Fruit fly (Drosophila melanogaster) S2 (cell line): ENCODE measurements around the gene Mur29B.

Source experiments
- CG8478 ChIP-seq: fragments of >200 bp; optimal IDR thresholded peaks from 2 replicates; lab custom pipeline; 2018
- CTCF ChIP-seq, 2 experiments: fragments of >200 bp; optimal IDR thresholded peaks; 2 replicates each; lab custom pipeline; 2018

Gene Mur29B

DNA sequence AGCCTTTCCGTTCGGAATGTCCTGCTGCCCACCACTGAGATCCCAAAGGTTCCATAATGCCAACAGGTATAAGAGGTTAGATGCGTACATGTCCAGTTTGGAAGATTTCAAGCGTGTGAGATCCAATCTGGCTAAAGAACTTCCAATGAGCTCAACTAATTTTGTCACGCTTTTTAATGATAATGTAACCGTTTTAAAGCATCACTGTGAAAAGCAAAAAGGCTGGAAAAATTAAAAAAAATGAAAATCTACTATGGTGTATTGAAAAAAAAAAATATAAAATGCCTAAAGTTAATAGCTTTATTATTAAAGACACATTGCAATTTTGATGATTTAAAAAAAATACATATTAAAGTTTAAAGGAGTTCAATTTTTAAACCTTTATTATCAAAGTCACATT is 41.1 kb downstream of the Mur29B start, which contains the start of gene Acp29AB:
Gene Acp29AB (minus strand): TSS at position 101 of the 400 bp plus-strand sequence.
- TF ChIP-seq CTCF (optimal IDR thresholded peaks at IDR 0.05; lab: Kevin White, UChicago), result no peak
- TF ChIP-seq CG8478 (lab: Kevin White, UChicago), result no peak

DNA sequence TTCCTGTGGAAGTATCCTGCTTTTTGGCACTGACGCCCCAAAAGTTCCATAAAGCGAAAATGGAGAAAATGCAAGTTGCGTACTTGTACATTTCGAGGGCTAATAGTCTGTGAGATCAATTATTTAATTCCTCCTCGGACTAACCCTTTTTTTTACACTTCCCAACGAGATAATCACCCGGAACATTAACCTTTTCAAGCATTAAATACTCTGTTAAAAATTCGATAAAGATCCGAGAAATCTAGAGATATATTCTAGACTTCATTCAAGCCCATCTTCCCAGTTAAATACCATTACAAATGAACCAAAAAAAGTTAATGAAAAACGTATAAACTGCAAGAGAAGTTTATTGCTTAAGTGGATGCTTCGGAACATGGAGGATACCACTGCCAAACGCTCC is 42.2 kb downstream of the Mur29B start, which contains the start of gene lectin-29Ca:
Gene lectin-29Ca (minus strand): TSS at position 101 of the 400 bp plus-strand sequence.
- TF ChIP-seq CG8478 (lab: Kevin White, UChicago), result no peak

DNA sequence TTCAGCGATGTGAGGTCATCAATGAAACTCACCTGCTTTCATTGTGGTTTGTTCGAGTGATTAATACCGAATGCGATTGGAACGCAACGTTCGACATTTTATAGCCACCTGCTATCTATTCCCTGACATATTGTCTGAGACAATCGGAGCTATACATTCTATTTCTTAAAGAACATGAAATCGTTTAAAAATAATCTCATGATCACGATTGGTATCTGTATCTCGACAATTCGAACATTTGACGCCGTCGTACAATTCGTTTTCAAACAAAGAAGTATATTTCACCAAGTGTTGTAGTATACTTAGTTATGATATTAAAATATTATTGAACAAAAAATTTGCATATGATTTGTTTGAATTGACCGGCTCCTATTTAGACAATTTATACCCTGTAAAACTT is 42.9 kb downstream of the Mur29B start, which contains the start of gene Peritrophin-15b:
Gene Peritrophin-15b (minus strand): TSS at position 101 of the 400 bp plus-strand sequence.
- TF ChIP-seq CTCF (optimal IDR thresholded peaks at IDR 0.05; lab: Kevin White, UChicago) (no peak), CG8478 (lab: Kevin White, UChicago) (no peak)

DNA sequence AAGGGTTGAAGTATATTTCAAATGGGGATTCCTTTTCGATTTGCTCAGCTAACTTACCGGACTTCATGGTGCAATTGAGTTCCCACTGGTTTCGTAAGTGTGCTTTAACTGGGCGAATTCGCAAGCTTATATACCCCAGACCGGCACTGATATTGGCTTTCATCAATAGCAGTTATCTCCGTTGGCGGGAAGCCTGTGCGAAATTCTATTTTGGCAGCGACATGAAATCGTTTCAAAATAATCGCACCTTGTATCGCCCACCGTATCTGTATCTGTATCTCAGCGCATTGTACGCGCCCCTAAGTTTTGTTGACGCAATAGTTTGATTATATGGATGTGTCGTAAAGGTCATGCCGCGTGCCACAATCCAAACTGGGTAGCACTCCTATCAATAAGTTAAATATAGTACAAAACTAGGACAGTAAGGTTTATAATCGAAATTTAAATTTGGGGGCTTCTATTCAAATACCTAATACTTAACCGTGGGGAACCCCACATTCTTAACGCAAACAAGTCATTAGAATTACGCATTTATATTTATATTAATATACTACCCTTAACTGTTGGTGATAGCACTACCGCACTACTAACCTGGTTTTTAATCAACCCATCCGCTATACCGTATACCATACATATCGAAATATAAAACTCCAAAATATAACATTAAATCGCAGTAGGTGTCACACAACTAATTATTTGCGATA is 44.2 kb downstream of the Mur29B start, which contains the start of the genes Peritrophin-15a and CG13385:
Gene Peritrophin-15a (minus strand): TSS at position 101 of the 704 bp plus-strand sequence.
Gene CG13385 (plus strand): TSS at position 654 of the 704 bp plus-strand sequence.
- TF ChIP-seq CG8478 (lab: Kevin White, UChicago) (no peak), CTCF (optimal IDR thresholded peaks at IDR 0.05; lab: Kevin White, UChicago) (no peak)

DNA sequence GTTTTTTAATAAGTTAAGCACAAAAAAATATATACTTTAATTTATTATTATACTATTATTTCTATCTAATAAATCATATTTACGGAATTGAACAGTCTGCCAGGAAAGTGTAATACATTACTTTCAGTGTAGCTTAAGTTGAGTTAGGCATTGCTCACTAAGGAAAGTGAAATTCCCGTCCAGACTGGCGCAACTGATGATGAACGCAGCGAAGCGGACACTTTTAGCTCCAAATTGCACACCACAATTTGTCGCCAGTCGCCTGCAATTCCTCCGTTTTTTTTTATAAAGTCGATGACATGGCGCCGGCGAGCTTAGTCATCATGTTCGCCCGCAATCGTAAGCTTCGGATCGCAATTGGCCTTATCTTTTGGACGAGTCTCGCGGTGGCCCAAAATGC is 46.7 kb downstream of the Mur29B start, which contains the start of gene CG13386:
Gene CG13386 (plus strand): TSS at position 301 of the 400 bp plus-strand sequence.
- TF ChIP-seq CTCF (optimal IDR thresholded peaks at IDR 0.05; lab: Kevin White, UChicago), result no peak
- TF ChIP-seq CG8478 (lab: Kevin White, UChicago), result no peak

DNA sequence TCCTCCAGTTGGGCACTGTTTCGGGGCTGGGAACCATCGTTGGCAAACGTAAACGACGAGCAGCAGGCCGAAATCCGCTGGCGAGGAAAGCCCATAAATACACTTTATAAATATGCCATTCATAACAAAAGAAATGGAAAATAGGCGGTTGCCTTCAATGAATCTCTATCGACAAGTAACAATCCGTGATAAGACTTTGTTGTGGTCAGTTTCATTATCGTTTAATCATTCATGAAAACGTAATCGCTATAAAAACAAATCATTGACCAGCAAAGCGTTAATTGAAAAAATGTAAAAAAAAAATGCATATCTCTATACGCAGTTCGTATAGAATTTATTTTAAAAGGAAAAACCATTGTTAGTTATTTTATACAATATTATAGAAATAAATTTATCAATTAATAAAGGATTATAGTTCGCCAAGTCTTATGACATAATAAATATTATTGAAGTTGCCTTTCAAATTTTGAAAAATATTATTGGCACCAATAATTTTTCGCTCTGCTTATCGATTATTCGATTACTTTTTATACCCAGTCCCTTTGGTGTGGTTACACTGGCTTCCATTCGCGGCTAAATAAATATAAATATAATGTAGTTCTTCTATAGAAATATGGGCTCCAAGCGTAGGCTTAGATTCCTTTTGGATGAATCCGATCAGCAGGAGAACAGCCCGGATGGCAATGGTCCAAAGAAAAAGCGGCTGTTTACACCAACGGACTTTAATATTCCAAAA is 48.0 kb downstream of the Mur29B start, which contains the start of gene CG31898:
Gene CG31898 (plus strand): TSS at position 559 of the 736 bp plus-strand sequence.
- TF ChIP-seq CG8478 (lab: Kevin White, UChicago) (no peak), CTCF (optimal IDR thresholded peaks at IDR 0.05; lab: Kevin White, UChicago) (no peak)

DNA sequence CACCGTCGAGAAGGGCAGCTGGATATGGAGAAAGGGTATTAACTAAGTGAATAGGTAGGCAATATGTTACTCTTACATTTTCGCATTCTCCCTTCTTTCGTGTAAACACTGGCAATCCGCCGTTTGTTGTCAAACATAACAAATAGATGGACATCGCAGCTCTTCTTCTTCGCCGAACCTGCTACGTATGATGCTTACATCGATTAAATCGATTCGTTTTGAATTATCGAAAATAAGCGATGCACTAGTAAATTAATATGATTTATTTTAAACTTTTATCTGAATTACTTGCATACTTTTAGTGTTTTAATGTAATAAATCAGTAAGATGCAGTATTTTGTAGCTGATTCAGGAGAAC is 50.9 kb downstream of the Mur29B start, which contains the start of gene fy:
Gene fy (minus strand): TSS at position 353 of the 358 bp plus-strand sequence.
- TF ChIP-seq CG8478 (lab: Kevin White, UChicago) (no peak), CTCF (optimal IDR thresholded peaks at IDR 0.05; lab: Kevin White, UChicago) (no peak)

DNA sequence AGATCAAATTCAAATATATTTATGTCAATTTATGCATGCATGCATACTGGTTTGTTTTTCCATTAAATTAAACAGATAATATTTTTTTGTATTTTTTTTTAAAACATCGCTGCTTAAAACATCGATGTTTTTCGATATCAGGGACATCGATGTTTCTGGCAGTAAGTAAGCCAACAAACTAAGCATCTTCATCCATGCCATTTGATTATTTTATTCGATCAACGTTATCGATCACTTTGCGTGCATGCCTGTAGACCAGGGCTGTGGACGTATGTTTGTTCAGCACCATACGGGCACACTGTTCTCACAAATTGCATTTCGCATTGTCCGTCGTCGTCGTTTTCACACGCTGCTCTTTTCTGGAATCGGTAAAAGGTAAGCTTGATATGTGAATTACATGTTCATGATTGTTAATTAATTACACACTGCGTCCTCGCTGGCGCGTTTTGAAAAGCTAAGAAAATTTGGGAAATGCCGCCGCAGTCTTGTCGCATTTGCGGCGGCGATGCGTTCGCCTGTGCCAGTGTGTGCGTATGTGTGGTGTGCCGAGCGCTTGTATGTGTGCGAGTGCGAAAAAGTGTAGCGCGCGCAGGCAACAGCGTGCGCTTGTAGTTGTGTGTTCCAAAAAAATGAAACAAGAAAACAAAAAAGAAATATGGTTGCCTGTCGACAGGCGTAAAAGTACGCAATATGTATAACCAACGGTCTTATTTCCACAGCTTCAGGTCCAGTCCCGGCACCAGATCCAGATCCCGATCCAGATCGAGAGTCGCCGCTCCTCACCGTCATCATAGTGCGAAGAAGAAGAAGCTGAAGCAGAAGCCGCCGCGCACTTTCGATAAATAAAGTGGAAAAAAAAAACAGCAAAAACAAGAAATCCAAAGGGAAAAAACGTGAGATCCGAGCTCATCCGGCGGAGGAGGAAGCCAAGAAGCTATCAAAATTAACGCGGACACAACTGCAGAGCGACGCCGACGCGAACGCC is 51.6 kb downstream of the Mur29B start, which contains the start of gene emb:
Gene emb (plus strand): TSS at position 288 of the 985 bp plus-strand sequence.
- peak; percentile 8 to 46 for TF ChIP-seq CTCF (optimal IDR thresholded peaks at IDR 0.05; lab: Kevin White, UChicago)
- no peak for TF ChIP-seq CG8478 (lab: Kevin White, UChicago)
